Worm (Caenorhabditis elegans): Measurements from ENCODE around the gene Y52E8A.3.

Gene Y52E8A.3

ce11 chrII:4256541-4257001 is 50.2 kb downstream of the Y52E8A.3 start, which contains the start of gene C16A11.7:
C16A11.7 (minus strand) TSS chrII:4256951.
- TF ChIP-seq peb-1 (tag; optimal IDR thresholded peaks at IDR 0.05) (no peak), nhr-11 (tag; optimal IDR thresholded peaks at IDR 0.05) (no peak), ceh-16 (tag; optimal IDR thresholded peaks at IDR 0.05) (no peak), ztf-1 (GFP tag; conservative IDR thresholded peaks at IDR 0.05) (no peak), ztf-11 (tag; optimal IDR thresholded peaks at IDR 0.05) (no peak), blmp-1 (tag; optimal IDR thresholded peaks at IDR 0.05; ENCODE audit: insufficient read depth) (no peak), ZK546.5 (tag; optimal IDR thresholded peaks at IDR 0.05) (no peak), nhr-6 (tag; optimal IDR thresholded peaks at IDR 0.05) (no peak), snpc-4 (tag; optimal IDR thresholded peaks at IDR 0.05) (no peak), mdl-1 (tag; optimal IDR thresholded peaks at IDR 0.05) (no peak), nhr-237 (tag; optimal IDR thresholded peaks at IDR 0.05) (no peak), lin-39 (tag; optimal IDR thresholded peaks at IDR 0.05) (no peak), C34F6.9 (tag; optimal IDR thresholded peaks at IDR 0.05) (no peak)
